Worm (Caenorhabditis elegans) whole organism, mixed stage, embryonic: ENCODE results near the gene F22F7.2.
"Not testable (repeated sequence)": the region's sequence is repeated elsewhere in the genome, so short reads cannot be mapped to it uniquely, and the experiment has no call there.

Experiments used
- M03D4.4 ChIP-seq: sonication (generic microtip); optimal IDR thresholded peaks from 2 replicates; lab custom pipeline; 2017; ENCODE audit warnings: mild to moderate bottlenecking, missing genetic modification characterization, missing compliant biosample characterization
- bed-3 ChIP-seq: fragments of 200-800 bp; sonication (Bioruptor generic); optimal IDR thresholded peaks from 3 replicates; lab custom pipeline; 2018; ENCODE audit warnings: mild to moderate bottlenecking, missing genetic modification characterization, moderate library complexity, missing compliant biosample characterization
- blmp-1 ChIP-seq: fragments of 150-350 bp; optimal IDR thresholded peaks from 2 replicates; lab custom pipeline; 2014; ENCODE audit warnings: missing biosample characterization, missing genetic modification characterization
- ceh-39 ChIP-seq: fragments of 150-350 bp; optimal IDR thresholded peaks from 2 replicates; lab custom pipeline; 2014; ENCODE audit warnings: missing biosample characterization, missing genetic modification characterization
- ceh-43 ChIP-seq: fragments of 200-800 bp; sonication (Bioruptor generic); optimal IDR thresholded peaks from 2 replicates; lab custom pipeline; 2018; ENCODE audit warnings: mild to moderate bottlenecking, missing genetic modification characterization, moderate library complexity, missing compliant biosample characterization
- ces-1 ChIP-seq: fragments of 150-350 bp; optimal IDR thresholded peaks from 2 replicates; lab custom pipeline; 2014; ENCODE audit warnings: missing biosample characterization, missing genetic modification reagents, missing genetic modification characterization
- cnd-1 ChIP-seq: fragments of 200-800 bp; sonication (Bioruptor generic); optimal IDR thresholded peaks from 2 replicates; lab custom pipeline; 2018; ENCODE audit warnings: mild to moderate bottlenecking, missing genetic modification characterization, missing compliant biosample characterization
- elt-1 ChIP-seq: sonication (generic microtip); optimal IDR thresholded peaks from 2 replicates; lab custom pipeline; 2017; ENCODE audit warnings: missing genetic modification characterization, mild to moderate bottlenecking, missing compliant biosample characterization, antibody characterized with exemption, moderate library complexity, borderline replicate concordance; ENCODE audit not compliant: insufficient read depth
- elt-3 ChIP-seq: fragments of 150-350 bp; optimal IDR thresholded peaks from 2 replicates; lab custom pipeline; 2014; ENCODE audit warnings: missing biosample characterization, missing genetic modification characterization
- flh-1 ChIP-seq: fragments of 200-800 bp; sonication (Bioruptor generic); optimal IDR thresholded peaks from 2 replicates; lab custom pipeline; 2018; ENCODE audit warnings: mild to moderate bottlenecking, missing genetic modification characterization, moderate library complexity, missing compliant biosample characterization
- ham-2 ChIP-seq: fragments of 200-800 bp; sonication (Bioruptor generic); optimal IDR thresholded peaks from 2 replicates; lab custom pipeline; 2018; ENCODE audit warnings: mild to moderate bottlenecking, missing genetic modification characterization, missing compliant biosample characterization
- hlh-1 ChIP-seq: fragments of 150-350 bp; optimal IDR thresholded peaks from 2 replicates; lab custom pipeline; 2014; ENCODE audit warnings: missing biosample characterization, missing genetic modification reagents, missing genetic modification characterization
- lin-13 ChIP-seq: fragments of 150-350 bp; optimal IDR thresholded peaks from 2 replicates; lab custom pipeline; 2014; ENCODE audit warnings: missing biosample characterization, missing genetic modification characterization
- lin-32 ChIP-seq: fragments of 200-800 bp; sonication (Bioruptor generic); optimal IDR thresholded peaks from 2 replicates; lab custom pipeline; 2018; ENCODE audit warnings: mild to moderate bottlenecking, missing genetic modification characterization, missing compliant biosample characterization
- lsy-2 ChIP-seq: fragments of 150-350 bp; optimal IDR thresholded peaks from 2 replicates; lab custom pipeline; 2014; ENCODE audit warnings: missing biosample characterization, missing genetic modification characterization
- mab-5 ChIP-seq: fragments of 150-350 bp; optimal IDR thresholded peaks from 2 replicates; lab custom pipeline; 2014; ENCODE audit warnings: missing biosample characterization, missing genetic modification characterization
- mep-1 ChIP-seq: fragments of 150-350 bp; optimal IDR thresholded peaks from 2 replicates; lab custom pipeline; 2017; ENCODE audit warnings: missing biosample characterization, missing genetic modification reagents, missing genetic modification characterization, inconsistent platforms
- mls-2 ChIP-seq: sonication (generic microtip); optimal IDR thresholded peaks from 2 replicates; lab custom pipeline; 2016; ENCODE audit warnings: mild to moderate bottlenecking, missing genetic modification characterization, moderate library complexity, missing compliant biosample characterization
- nhr-12 ChIP-seq: fragments of 150-350 bp; optimal IDR thresholded peaks from 2 replicates; lab custom pipeline; 2014; ENCODE audit warnings: missing biosample characterization, missing genetic modification characterization
- nhr-2 ChIP-seq: fragments of 150-350 bp; optimal IDR thresholded peaks from 2 replicates; lab custom pipeline; 2014; ENCODE audit warnings: missing biosample characterization, missing genetic modification characterization
- nhr-237 ChIP-seq: fragments of 150-350 bp; optimal IDR thresholded peaks from 2 replicates; lab custom pipeline; 2014; ENCODE audit warnings: missing biosample characterization, missing genetic modification characterization
- nhr-28 ChIP-seq: fragments of 150-350 bp; optimal IDR thresholded peaks from 2 replicates; lab custom pipeline; 2014; ENCODE audit warnings: missing biosample characterization, missing genetic modification characterization
- nhr-76 ChIP-seq: sonication (generic microtip); optimal IDR thresholded peaks from 2 replicates; lab custom pipeline; 2017; ENCODE audit warnings: missing biosample characterization, missing genetic modification characterization
- pha-4 ChIP-seq: fragments of 150-350 bp; optimal IDR thresholded peaks from 2 replicates; lab custom pipeline; 2018; ENCODE audit warnings: missing biosample characterization, missing genetic modification reagents, missing genetic modification characterization
- sem-2 ChIP-seq: fragments of 200-800 bp; sonication (Bioruptor generic); optimal IDR thresholded peaks from 2 replicates; lab custom pipeline; 2018; ENCODE audit warnings: mild to moderate bottlenecking, missing genetic modification characterization, missing compliant biosample characterization
- snpc-4 ChIP-seq: fragments of 150-350 bp; optimal IDR thresholded peaks from 2 replicates; lab custom pipeline; 2014; ENCODE audit warnings: missing biosample characterization, missing genetic modification characterization
- sptf-1 ChIP-seq: sonication (generic microtip); optimal IDR thresholded peaks from 2 replicates; lab custom pipeline; 2017; ENCODE audit warnings: mild to moderate bottlenecking, missing genetic modification characterization, moderate library complexity, missing compliant biosample characterization
- tbx-8 ChIP-seq: fragments of 200-800 bp; sonication (Bioruptor generic); optimal IDR thresholded peaks from 2 replicates; lab custom pipeline; 2018; ENCODE audit warnings: mild to moderate bottlenecking, missing genetic modification characterization, moderate library complexity, missing compliant biosample characterization
- unc-120 ChIP-seq: sonication (generic microtip); optimal IDR thresholded peaks from 2 replicates; lab custom pipeline; 2017; ENCODE audit warnings: missing genetic modification characterization, missing compliant biosample characterization; ENCODE audit not compliant: poor library complexity, severe bottlenecking
- unc-39 ChIP-seq: fragments of 150-350 bp; optimal IDR thresholded peaks from 2 replicates; lab custom pipeline; 2014; ENCODE audit warnings: missing biosample characterization, missing genetic modification characterization
- unc-62 ChIP-seq: fragments of 150-350 bp; optimal IDR thresholded peaks from 2 replicates; lab custom pipeline; 2014; ENCODE audit warnings: missing biosample characterization, missing genetic modification reagents, missing genetic modification characterization
- zip-8 ChIP-seq: fragments of 150-350 bp; optimal IDR thresholded peaks from 2 replicates; lab custom pipeline; 2014; ENCODE audit warnings: missing biosample characterization, missing genetic modification characterization
- ztf-11 ChIP-seq: fragments of 150-350 bp; optimal IDR thresholded peaks from 2 replicates; lab custom pipeline; 2014; ENCODE audit warnings: missing biosample characterization, missing genetic modification characterization

The F22F7.2 gene

DNA sequence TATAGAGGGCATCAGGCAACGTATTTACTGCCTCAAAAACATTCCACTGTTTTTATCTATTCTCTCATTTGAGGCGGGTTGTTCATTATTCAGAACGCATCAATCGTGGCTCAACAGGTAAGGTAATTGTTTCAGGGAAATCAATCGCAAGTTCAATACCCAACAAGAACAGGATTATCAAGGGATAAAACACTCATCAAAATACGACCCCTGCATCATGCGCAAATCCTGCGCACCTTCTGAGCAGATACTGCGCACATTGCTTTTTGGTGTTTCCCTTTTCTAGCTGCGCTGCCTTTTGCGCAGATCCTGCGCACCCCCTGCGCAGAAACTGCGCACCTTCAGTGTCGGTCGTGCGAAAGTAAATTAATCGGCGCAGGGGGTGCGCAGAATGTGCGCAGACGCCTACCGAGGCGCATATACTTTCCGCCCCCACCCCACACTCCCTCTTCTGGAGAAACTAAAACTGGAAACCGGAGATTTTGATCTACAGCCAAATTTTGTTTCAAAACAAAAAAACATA lies 36.8 kb upstream of the F22F7.2 start, which contains the start of gene F36F12.3:
F36F12.3 (plus strand) TSS at position 51 of the 523 bp plus-strand sequence.
- not testable (repeated sequence) for TF ChIP-seq unc-62 (GFP tag; lab: Kevin White, UChicago); cnd-1 (tag; lab: Kevin White, UChicago); unc-120 (tag; lab: Kevin White, UChicago)

DNA sequence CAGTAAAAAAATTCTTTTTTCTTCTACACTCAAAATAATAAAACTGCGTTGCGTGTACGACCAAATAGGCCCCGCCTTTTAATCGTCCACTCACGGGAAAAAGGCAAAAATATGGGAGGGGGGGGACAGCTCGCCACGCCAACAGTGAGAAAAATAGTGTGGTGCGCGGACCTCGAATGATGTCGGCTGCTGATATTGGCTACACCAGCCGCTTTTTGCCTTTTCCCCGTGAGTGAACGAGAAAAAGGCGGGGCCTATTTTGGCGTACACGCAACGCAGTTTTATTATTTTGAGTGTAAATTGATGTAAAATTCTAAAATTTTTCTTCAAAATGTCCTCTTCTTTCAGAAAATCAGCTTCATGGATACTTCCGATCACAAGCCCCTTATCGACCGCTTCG lies 32.3 kb upstream of the F22F7.2 start, which contains the start of gene ztf-28:
ztf-28 (plus strand) TSS at position 349 of the 400 bp plus-strand sequence.
- TF ChIP-seq elt-3, pha-4, unc-120 (tag; lab: Kevin White, UChicago): not testable (repeated sequence)

DNA sequence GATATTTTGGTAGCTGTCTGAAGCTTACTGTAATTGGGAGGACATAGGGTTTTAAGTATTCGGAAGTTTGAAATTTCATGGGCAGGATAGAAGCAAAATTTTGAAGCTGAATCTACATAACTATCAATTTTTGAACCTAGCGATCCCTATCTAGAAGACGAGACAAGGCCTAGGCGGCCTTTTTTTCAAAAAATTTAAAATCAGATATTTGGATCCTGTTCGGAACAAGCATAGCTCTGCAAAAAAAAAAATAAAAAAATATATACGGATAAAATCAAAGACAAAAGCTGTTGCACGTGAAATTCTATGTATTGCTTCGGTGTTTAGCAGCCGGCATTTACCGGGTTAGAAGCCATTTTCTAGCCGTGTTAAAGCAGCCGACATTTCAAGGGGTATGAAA lies 27.4 kb upstream of the F22F7.2 start, which contains the start of gene F36F12.2:
F36F12.2 (minus strand) TSS at position 101 of the 400 bp plus-strand sequence.
- TF ChIP-seq bed-3 (GFP tag; lab: Kevin White, UChicago), result no peak
- no peak for TF ChIP-seq unc-120 (tag; lab: Kevin White, UChicago)
- no peak for TF ChIP-seq elt-1
- no peak for TF ChIP-seq lsy-2 (tag; lab: Kevin White, UChicago)
- TF ChIP-seq blmp-1 (tag; lab: Kevin White, UChicago), result no peak
- TF ChIP-seq nhr-237 (tag; lab: Kevin White, UChicago), result no peak
- TF ChIP-seq cnd-1 (tag; lab: Kevin White, UChicago), result no peak
- TF ChIP-seq tbx-8 (GFP tag; lab: Kevin White, UChicago), result no peak
- TF ChIP-seq hlh-1 (tag; lab: Kevin White, UChicago), result no peak
- TF ChIP-seq unc-62 (GFP tag; lab: Kevin White, UChicago), result no peak
- TF ChIP-seq lin-13 (tag; lab: Kevin White, UChicago), result no peak
- no peak for TF ChIP-seq ceh-43 (GFP tag; lab: Kevin White, UChicago)
- TF ChIP-seq sptf-1 (tag; lab: Kevin White, UChicago), result no peak
- TF ChIP-seq nhr-12, result no peak
- no peak for TF ChIP-seq ceh-39
- no peak for TF ChIP-seq mep-1 (tag; lab: Kevin White, UChicago)
- no peak for TF ChIP-seq flh-1
- TF ChIP-seq lin-32 (GFP tag; lab: Kevin White, UChicago), result no peak
- no peak for TF ChIP-seq mab-5
- TF ChIP-seq M03D4.4, result no peak

DNA sequence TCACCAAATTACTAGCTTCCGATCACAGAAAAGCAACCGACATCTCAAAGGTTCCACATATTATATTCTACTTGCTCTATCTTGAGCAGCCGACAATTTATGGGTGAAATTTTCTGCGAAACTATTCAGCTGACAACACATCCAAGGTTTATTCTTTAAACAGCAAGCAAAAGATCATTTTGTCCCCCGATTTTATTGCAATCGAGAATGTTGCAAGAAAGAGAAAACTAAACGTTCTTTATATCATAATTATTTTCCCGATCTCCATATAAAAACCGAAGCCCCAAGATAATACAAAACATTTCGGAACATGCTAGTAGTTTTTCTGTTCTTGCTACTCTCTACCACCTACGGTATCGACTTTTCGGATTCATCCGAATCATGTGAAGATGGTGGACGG lies 26.8 kb upstream of the F22F7.2 start, which contains the start of gene clec-207:
clec-207 (plus strand) TSS at position 301 of the 400 bp plus-strand sequence.
- TF ChIP-seq ces-1 (no peak), unc-120 (tag; lab: Kevin White, UChicago) (no peak), lsy-2 (tag; lab: Kevin White, UChicago) (no peak), ham-2 (GFP tag; lab: Kevin White, UChicago) (no peak), sptf-1 (tag; lab: Kevin White, UChicago) (no peak), elt-3 (tag; lab: Kevin White, UChicago) (no peak), mls-2 (tag; lab: Kevin White, UChicago) (no peak), mab-5 (no peak), ceh-43 (GFP tag; lab: Kevin White, UChicago) (no peak), nhr-76 (tag; lab: Kevin White, UChicago) (no peak), hlh-1 (tag; lab: Kevin White, UChicago) (no peak), lin-13 (tag; lab: Kevin White, UChicago) (no peak), unc-39 (tag; lab: Kevin White, UChicago) (no peak), snpc-4 (no peak), M03D4.4 (no peak), sem-2 (no peak), cnd-1 (tag; lab: Kevin White, UChicago) (no peak), elt-1 (no peak), nhr-2 (no peak), zip-8 (tag; lab: Kevin White, UChicago) (no peak)
- TF ChIP-seq, all 35 proteins: peak for 0

DNA sequence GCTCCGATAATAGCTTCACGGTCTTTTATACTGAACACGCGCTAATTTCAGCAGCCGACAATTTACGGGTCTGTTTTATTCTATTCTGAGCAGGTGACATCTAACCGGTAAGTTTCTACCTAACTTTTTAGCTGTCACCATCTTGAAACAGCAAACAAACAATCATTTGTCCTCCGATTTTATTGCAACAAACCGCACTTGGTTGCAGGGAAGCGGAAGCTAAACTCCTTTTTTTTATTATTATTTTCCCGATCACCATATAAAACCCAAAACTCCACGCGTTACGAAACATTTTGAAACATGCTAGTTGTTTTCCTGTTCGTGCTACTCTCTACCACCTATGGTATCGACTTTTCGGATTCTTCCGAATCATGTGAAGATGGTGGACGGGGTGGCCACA lies 24.9 kb upstream of the F22F7.2 start, which contains the start of gene clec-208:
clec-208 (plus strand) TSS at position 301 of the 400 bp plus-strand sequence.
- no peak for TF ChIP-seq nhr-28 (tag; lab: Kevin White, UChicago)
- no peak for TF ChIP-seq ztf-11 (tag; lab: Kevin White, UChicago)
- no peak for TF ChIP-seq tbx-8 (GFP tag; lab: Kevin White, UChicago)
- TF ChIP-seq snpc-4, result no peak
- no peak for TF ChIP-seq zip-8 (tag; lab: Kevin White, UChicago)
- TF ChIP-seq mab-5, result no peak
- no peak for TF ChIP-seq unc-62 (GFP tag; lab: Kevin White, UChicago)
- TF ChIP-seq sem-2, result no peak
- TF ChIP-seq sptf-1 (tag; lab: Kevin White, UChicago), result no peak
- no peak for TF ChIP-seq ces-1
- no peak for TF ChIP-seq M03D4.4
- TF ChIP-seq ceh-43 (GFP tag; lab: Kevin White, UChicago), result no peak
